Fruit fly (Drosophila melanogaster) whole organism, prepupa: ENCODE measurements around the gene CG7183.

ENCODE experiments used
- CG11902 ChIP-seq: fragments of 200-800 bp; sonication (Bioruptor generic); optimal IDR thresholded peaks from 3 replicates; lab custom pipeline; 2016; ENCODE audit warnings: missing biosample characterization, missing genetic modification characterization
- CG1621 ChIP-seq: fragments of 200-800 bp; sonication (Bioruptor generic); optimal IDR thresholded peaks from 3 replicates; lab custom pipeline; 2018; ENCODE audit warnings: missing biosample characterization, mild to moderate bottlenecking, missing genetic modification characterization
- CG31627 ChIP-seq: fragments of 200-800 bp; sonication (Bioruptor generic); optimal IDR thresholded peaks from 3 replicates; lab custom pipeline; 2016; ENCODE audit warnings: missing biosample characterization, missing genetic modification characterization
- CG32006 ChIP-seq: fragments of 200-800 bp; sonication (Bioruptor generic); optimal IDR thresholded peaks from 3 replicates; lab custom pipeline; 2017; ENCODE audit warnings: missing biosample characterization, mild to moderate bottlenecking, missing genetic modification characterization
- CG6163 ChIP-seq: fragments of 200-800 bp; sonication (Bioruptor generic); IDR thresholded peaks from 3 replicates; pipeline ENCODE4 v1.3.6; 2022; ENCODE audit warnings: missing biosample characterization, missing genetic modification characterization
- CG6276 ChIP-seq: fragments of 200-800 bp; sonication (Bioruptor generic); optimal IDR thresholded peaks from 2 replicates; lab custom pipeline; 2017; ENCODE audit warnings: missing biosample characterization, mild to moderate bottlenecking, missing genetic modification characterization
- CG6854 ChIP-seq: fragments of 200-800 bp; sonication (Bioruptor generic); optimal IDR thresholded peaks from 2 replicates; lab custom pipeline; 2017; ENCODE audit warnings: missing biosample characterization, mild to moderate bottlenecking, missing genetic modification characterization
- Eip75B ChIP-seq: fragments of 200-800 bp; sonication (Bioruptor generic); optimal IDR thresholded peaks from 3 replicates; lab custom pipeline; 2016; ENCODE audit warnings: missing biosample characterization, missing genetic modification characterization
- achi ChIP-seq: fragments of 200-800 bp; sonication (Bioruptor generic); optimal IDR thresholded peaks from 3 replicates; lab custom pipeline; 2016; ENCODE audit warnings: missing biosample characterization, missing genetic modification characterization
- acj6 ChIP-seq: fragments of 200-800 bp; sonication (Bioruptor generic); optimal IDR thresholded peaks from 3 replicates; lab custom pipeline; 2016; ENCODE audit warnings: missing biosample characterization, missing genetic modification characterization
- net ChIP-seq: fragments of 200-800 bp; sonication (Bioruptor generic); optimal IDR thresholded peaks from 3 replicates; lab custom pipeline; 2016; ENCODE audit warnings: missing biosample characterization, missing genetic modification characterization
- pdm3 ChIP-seq: fragments of 200-800 bp; sonication (Bioruptor generic); optimal IDR thresholded peaks from 3 replicates; lab custom pipeline; 2016; ENCODE audit warnings: missing biosample characterization, missing genetic modification characterization

DNA sequence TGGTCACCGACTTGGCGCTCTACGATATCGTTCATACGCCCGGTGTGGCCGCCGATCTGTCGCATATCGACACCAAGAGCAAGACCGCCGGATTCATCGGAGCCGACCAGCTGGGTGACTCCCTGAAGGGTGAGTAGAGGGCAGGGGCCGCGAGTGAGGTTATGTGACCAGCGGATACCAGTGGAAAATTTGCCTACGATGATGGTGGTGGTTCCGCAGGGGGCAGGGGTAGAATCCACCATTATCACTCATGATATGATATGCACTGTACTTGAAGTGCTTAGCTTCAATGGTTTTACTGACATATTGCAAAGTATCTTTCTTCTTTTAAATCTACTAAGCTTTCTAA, 6.3 kb upstream of the CG7183 start:
- TF ChIP-seq CG6854 (GFP tag; lab: Kevin White, UChicago) (no peak), CG11902 (GFP tag; lab: Kevin White, UChicago) (no peak), pdm3 (GFP tag; lab: Kevin White, UChicago) (no peak), CG31627 (GFP tag; lab: Kevin White, UChicago) (no peak), CG6276 (GFP tag; lab: Kevin White, UChicago) (no peak), achi (GFP tag; lab: Kevin White, UChicago) (no peak), CG32006 (GFP tag; lab: Kevin White, UChicago) (no peak), CG6163 (no peak), Eip75B (GFP tag; lab: Kevin White, UChicago) (no peak), net (no peak), CG1621 (no peak), acj6 (no peak)
